Worm (Caenorhabditis elegans): ENCODE results near the gene Y17G9A.4.

The Y17G9A.4 gene

DNA sequence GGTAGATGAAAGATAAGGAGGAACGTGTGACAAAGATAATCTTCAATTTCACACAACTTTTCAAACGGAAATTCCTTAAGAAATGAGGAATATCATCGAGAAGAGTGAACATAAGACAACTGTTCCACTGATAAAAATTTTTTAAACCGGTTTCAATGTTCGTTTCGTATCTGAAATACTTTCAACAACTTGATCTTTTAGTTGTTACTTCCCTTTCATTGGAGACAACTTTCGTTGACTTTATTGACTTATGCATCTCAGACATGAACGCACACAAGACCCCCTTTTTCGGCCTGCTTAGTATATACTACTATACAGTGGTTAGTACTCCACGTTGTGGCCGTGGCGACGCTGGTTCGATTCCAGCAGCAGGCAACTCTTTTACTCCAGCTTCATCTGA lies at the start of gene Y17G9A.4, which contains the start of gene str-173:
Gene Y17G9A.4 (minus strand): TSS at position 101 of the 400 bp plus-strand sequence.
Gene str-173 (plus strand): TSS at position 325 of the 400 bp plus-strand sequence.
- TF ChIP-seq him-1 (tag; optimal IDR thresholded peaks at IDR 0.05) = no peak
- no peak for TF ChIP-seq W03F9.2 (tag; optimal IDR thresholded peaks at IDR 0.05)
- TF ChIP-seq dao-5 (tag; optimal IDR thresholded peaks at IDR 0.05) = no peak

ce11 chrIV:4909039-4909438 lies 47.7 kb upstream of the Y17G9A.4 start, which contains the start of gene str-159:
Gene str-159, plus strand, starts transcription at chrIV:4909339.
- TF ChIP-seq W03F9.2 (tag; optimal IDR thresholded peaks at IDR 0.05) = no peak
- TF ChIP-seq him-1 (tag; optimal IDR thresholded peaks at IDR 0.05) = no peak
- no peak for TF ChIP-seq dao-5 (tag; optimal IDR thresholded peaks at IDR 0.05)

ce11 chrIV:4905645-4906135 lies 44.3 kb upstream of the Y17G9A.4 start, which contains the start of gene T08B6.4:
Gene T08B6.4, plus strand, starts transcription at chrIV:4905695.
- TF ChIP-seq dao-5 (tag; optimal IDR thresholded peaks at IDR 0.05) (no peak), W03F9.2 (tag; optimal IDR thresholded peaks at IDR 0.05) (no peak), him-1 (tag; optimal IDR thresholded peaks at IDR 0.05) (no peak)

ce11 chrIV:4903961-4904360 lies 42.6 kb upstream of the Y17G9A.4 start, which contains the start of gene str-161:
Gene str-161, minus strand, starts transcription at chrIV:4904061.
- no peak for TF ChIP-seq him-1 (tag; optimal IDR thresholded peaks at IDR 0.05)
- no peak for TF ChIP-seq dao-5 (tag; optimal IDR thresholded peaks at IDR 0.05)
- no peak for TF ChIP-seq W03F9.2 (tag; optimal IDR thresholded peaks at IDR 0.05)

DNA sequence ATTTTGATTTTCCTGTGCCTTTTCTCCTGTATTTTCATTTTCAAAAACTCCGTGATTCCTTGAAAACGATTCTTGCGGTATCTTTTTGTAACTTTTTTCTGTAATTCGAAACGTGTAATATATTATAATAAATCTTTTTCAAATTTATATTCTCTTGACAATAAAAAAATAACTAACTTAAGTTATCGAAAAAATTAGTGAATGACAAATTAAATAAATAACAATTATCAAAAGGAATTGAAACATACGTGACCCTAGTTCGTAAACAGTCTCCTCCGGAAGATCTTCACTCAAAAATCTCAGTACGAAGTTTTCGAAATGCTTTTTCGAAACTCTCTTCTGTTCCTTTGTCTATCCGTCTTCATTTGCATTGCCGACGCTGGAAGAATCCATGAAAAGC lies 29.2 kb upstream of the Y17G9A.4 start, which contains the start of gene T08B6.9:
Gene T08B6.9 (plus strand): TSS at position 301 of the 400 bp plus-strand sequence.
- no peak for TF ChIP-seq W03F9.2 (tag; optimal IDR thresholded peaks at IDR 0.05)
- no peak for TF ChIP-seq him-1 (tag; optimal IDR thresholded peaks at IDR 0.05)
- no peak for TF ChIP-seq dao-5 (tag; optimal IDR thresholded peaks at IDR 0.05)

DNA sequence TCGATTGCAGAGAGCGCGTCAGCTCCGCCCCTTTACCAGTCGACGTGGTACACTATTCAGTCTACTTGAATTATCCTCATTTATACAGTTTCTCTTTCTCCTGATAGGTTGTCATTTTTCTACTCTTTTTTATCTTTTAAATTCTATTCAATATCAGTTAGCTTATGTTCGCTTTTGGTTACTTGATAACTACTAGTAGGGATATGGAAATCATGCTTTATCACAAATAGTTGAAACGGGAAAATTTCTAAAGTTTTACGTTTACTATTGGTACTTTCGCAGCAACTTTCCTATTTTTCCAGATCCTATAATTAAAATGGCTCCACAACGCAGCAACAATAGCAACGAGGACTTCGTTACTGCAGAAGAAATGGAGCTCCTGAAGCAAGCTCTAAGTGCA lies 28.3 kb upstream of the Y17G9A.4 start, which contains the start of gene sgnh-1:
Gene sgnh-1 (plus strand): TSS at position 301 of the 400 bp plus-strand sequence.
- no peak for TF ChIP-seq dao-5 (tag; optimal IDR thresholded peaks at IDR 0.05)
- TF ChIP-seq him-1 (tag; optimal IDR thresholded peaks at IDR 0.05) = no peak
- TF ChIP-seq W03F9.2 (tag; optimal IDR thresholded peaks at IDR 0.05) = no peak

ce11 chrIV:4887258-4887657 lies 25.9 kb upstream of the Y17G9A.4 start, which contains the start of gene T08B6.1:
Gene T08B6.1, minus strand, starts transcription at chrIV:4887358.
- TF ChIP-seq W03F9.2 (tag; optimal IDR thresholded peaks at IDR 0.05) = no peak
- TF ChIP-seq dao-5 (tag; optimal IDR thresholded peaks at IDR 0.05) = no peak
- TF ChIP-seq him-1 (tag; optimal IDR thresholded peaks at IDR 0.05) = no peak

ce11 chrIV:4885435-4885834 lies 24.1 kb upstream of the Y17G9A.4 start:
- TF ChIP-seq him-1 (tag; optimal IDR thresholded peaks at IDR 0.05) (no peak), W03F9.2 (tag; optimal IDR thresholded peaks at IDR 0.05) (no peak), dao-5 (tag; optimal IDR thresholded peaks at IDR 0.05) (no peak)

- TF ChIP-seq W03F9.2 (tag; optimal IDR thresholded peaks at IDR 0.05) (no peak), dao-5 (tag; optimal IDR thresholded peaks at IDR 0.05) (no peak), him-1 (tag; optimal IDR thresholded peaks at IDR 0.05) (no peak)
These were observed 22.6 kb upstream of the Y17G9A.4 start, which contains the start of gene str-166 for ce11 chrIV:4883984-4884383. Gene str-166, plus strand, starts transcription at chrIV:4884284.

ce11 chrIV:4880634-4881033 lies 19.3 kb upstream of the Y17G9A.4 start:
- no peak for TF ChIP-seq him-1 (tag; optimal IDR thresholded peaks at IDR 0.05)
- TF ChIP-seq W03F9.2 (tag; optimal IDR thresholded peaks at IDR 0.05) = peak; percentile 6

DNA sequence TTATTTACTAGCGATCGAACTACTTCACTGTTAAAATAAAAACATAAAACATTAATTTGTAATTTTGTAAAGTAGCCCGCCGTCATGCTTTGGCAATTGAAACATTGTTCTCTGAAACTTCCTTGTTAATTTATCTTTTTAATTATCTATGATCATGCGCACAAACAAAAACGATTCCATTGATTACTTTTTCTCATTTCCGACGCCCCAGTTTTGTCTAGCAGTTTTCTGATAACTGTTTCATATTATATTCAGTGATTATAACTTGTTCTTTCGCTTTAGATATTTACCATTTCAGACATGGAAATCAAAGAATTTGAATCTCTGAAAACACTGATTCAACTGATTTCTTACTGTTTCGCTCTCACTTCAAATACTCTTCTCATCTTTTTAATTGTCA lies 15.8 kb upstream of the Y17G9A.4 start, which contains the start of gene str-170:
Gene str-170 (plus strand): TSS at position 301 of the 400 bp plus-strand sequence.
- TF ChIP-seq him-1 (tag; optimal IDR thresholded peaks at IDR 0.05) (no peak), dao-5 (tag; optimal IDR thresholded peaks at IDR 0.05) (no peak), W03F9.2 (tag; optimal IDR thresholded peaks at IDR 0.05) (no peak)

ce11 chrIV:4874603-4875002 lies 13.3 kb upstream of the Y17G9A.4 start, which contains the start of gene str-174:
Gene str-174, minus strand, starts transcription at chrIV:4874703.
- no peak for TF ChIP-seq W03F9.2 (tag; optimal IDR thresholded peaks at IDR 0.05)
- TF ChIP-seq dao-5 (tag; optimal IDR thresholded peaks at IDR 0.05) = no peak
- TF ChIP-seq him-1 (tag; optimal IDR thresholded peaks at IDR 0.05) = no peak

DNA sequence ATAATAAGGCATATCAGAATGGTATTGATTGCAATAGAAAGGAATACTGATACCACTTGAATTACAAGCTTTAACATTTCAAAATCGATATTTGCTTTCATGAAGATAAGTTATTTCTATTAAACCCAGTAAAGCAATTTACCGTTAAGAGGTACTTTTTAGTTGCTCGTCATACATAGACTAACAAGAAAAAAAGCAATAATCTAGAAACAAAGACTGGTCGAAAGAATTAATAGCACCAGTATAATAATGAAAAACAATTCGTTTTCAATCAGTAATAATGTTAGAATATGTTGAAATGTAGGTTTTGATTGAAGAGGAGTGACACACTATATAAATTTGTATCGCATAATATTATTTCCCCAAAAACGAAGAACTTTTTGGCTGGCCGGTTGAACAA lies 9.2 kb upstream of the Y17G9A.4 start, which contains the start of gene str-175:
Gene str-175 (minus strand): TSS at position 101 of the 400 bp plus-strand sequence.
- TF ChIP-seq W03F9.2 (tag; optimal IDR thresholded peaks at IDR 0.05) (no peak), dao-5 (tag; optimal IDR thresholded peaks at IDR 0.05) (no peak), him-1 (tag; optimal IDR thresholded peaks at IDR 0.05) (no peak)

DNA sequence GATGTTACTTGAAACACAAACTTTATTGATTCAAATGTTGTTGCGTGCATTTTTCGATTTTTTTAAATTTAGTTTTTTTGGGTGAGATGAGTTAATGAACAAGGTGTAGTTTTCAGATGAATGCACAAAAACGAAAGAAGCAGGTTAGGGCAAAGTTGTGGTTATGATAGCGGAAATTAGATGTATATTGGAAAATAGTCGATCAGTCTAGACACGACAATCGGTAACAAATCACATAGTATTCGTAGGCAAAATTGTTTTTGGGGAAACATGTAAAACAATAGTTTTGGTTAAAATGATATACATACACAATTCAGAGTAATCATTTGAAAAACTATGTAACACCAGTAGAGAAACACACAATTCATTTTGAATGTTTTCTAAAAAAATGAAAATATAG lies 6.3 kb upstream of the Y17G9A.4 start, which contains the start of gene str-172:
Gene str-172 (minus strand): TSS at position 101 of the 400 bp plus-strand sequence.
- TF ChIP-seq him-1 (tag; optimal IDR thresholded peaks at IDR 0.05) (no peak), W03F9.2 (tag; optimal IDR thresholded peaks at IDR 0.05) (no peak), dao-5 (tag; optimal IDR thresholded peaks at IDR 0.05) (no peak)

Measured in whole organism, L4/young adult.